Worm (Caenorhabditis elegans): ENCODE results near the gene slc-9B.1.

- no peak for TF ChIP-seq F13C5.2 (tag; optimal IDR thresholded peaks at IDR 0.05)
- TF ChIP-seq sea-1 (GFP tag; conservative IDR thresholded peaks at IDR 0.05), result no peak
- TF ChIP-seq ama-1 (optimal IDR thresholded peaks at IDR 0.05), result no peak
- no peak for TF ChIP-seq hmbx-1 (tag; optimal IDR thresholded peaks at IDR 0.05)
- TF ChIP-seq tra-4 (tag; optimal IDR thresholded peaks at IDR 0.05), result no peak
- no peak for TF ChIP-seq B0310.2 (tag; optimal IDR thresholded peaks at IDR 0.05)
- TF ChIP-seq flt-1 (GFP tag; IDR thresholded peaks at IDR 0.05), result no peak
- TF ChIP-seq scrt-1 (GFP tag; IDR thresholded peaks at IDR 0.05), result no peak
- no peak for TF ChIP-seq pes-1 (GFP tag; IDR thresholded peaks at IDR 0.05)
- no peak for TF ChIP-seq tbx-11 (GFP tag; IDR thresholded peaks at IDR 0.05)
- no peak for TF ChIP-seq hmg-4 (GFP tag; optimal IDR thresholded peaks at IDR 0.05)
- no peak for TF ChIP-seq tbx-37 (GFP tag; conservative IDR thresholded peaks at IDR 0.05)
These were observed 26.9 kb downstream of the slc-9B.1 start, which contains the start of gene cnc-8 for ce11 chrX:10306289-10306688.

Measured in whole organism, early embryonic.